Worm (Caenorhabditis elegans): ENCODE data around the gene C03B1.3.

DNA sequence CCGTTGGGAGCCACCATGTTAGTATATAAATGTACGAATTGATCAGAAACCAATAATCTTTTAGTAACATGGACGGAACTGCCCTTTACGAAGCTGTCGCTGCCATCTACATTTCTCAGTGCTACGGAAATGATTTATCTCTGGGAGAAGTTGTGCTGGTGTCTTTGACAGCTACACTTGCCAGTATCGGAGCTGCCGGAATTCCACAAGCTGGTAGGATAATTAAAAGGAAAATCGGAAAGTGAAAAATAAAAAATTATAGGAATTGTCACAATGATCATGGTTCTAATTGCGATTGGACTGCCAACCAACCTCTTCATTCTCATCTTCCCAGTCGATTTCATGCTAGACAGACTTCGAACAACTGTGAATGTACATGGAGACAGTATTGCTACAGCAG, 40.1 kb downstream of the C03B1.3 start:
- TF ChIP-seq pha-4 (tag; optimal IDR thresholded peaks at IDR 0.05) = no peak
- no peak for TF ChIP-seq unc-62 (GFP tag; optimal IDR thresholded peaks at IDR 0.05)
- TF ChIP-seq nhr-76 (tag; optimal IDR thresholded peaks at IDR 0.05) = no peak
- no peak for TF ChIP-seq snpc-4 (tag; optimal IDR thresholded peaks at IDR 0.05)
- no peak for TF ChIP-seq unc-39 (tag; optimal IDR thresholded peaks at IDR 0.05)
- TF ChIP-seq sptf-1 (tag; optimal IDR thresholded peaks at IDR 0.05) = no peak
- TF ChIP-seq nhr-237 (tag; optimal IDR thresholded peaks at IDR 0.05) = no peak
- TF ChIP-seq nhr-12 (tag; optimal IDR thresholded peaks at IDR 0.05) = no peak
- TF ChIP-seq ces-1 (GFP tag; optimal IDR thresholded peaks at IDR 0.05) = no peak
- no peak for TF ChIP-seq M03D4.4 (tag; optimal IDR thresholded peaks at IDR 0.05)
- no peak for TF ChIP-seq mab-5 (tag; optimal IDR thresholded peaks at IDR 0.05)
